Worm (Caenorhabditis elegans) whole organism, late embryonic: ENCODE data around the gene col-107.

ENCODE experiments used
- F13H6.1 ChIP-seq: sonication (generic microtip); optimal IDR thresholded peaks from 2 replicates; lab custom pipeline; 2016; ENCODE audit warnings: missing genetic modification characterization, missing compliant biosample characterization
- T23F11.4 ChIP-seq: fragments of 200-800 bp; sonication (Bioruptor generic); optimal IDR thresholded peaks from 2 replicates; lab custom pipeline; 2018; ENCODE audit warnings: mild to moderate bottlenecking, missing genetic modification characterization, missing compliant biosample characterization
- Y22D7AL.16 ChIP-seq: sonication (generic microtip); optimal IDR thresholded peaks from 2 replicates; lab custom pipeline; 2016; ENCODE audit warnings: missing genetic modification characterization, missing compliant biosample characterization
- ama-1 ChIP-seq: fragments of 150-350 bp; optimal IDR thresholded peaks from 2 replicates; lab custom pipeline; 2014
- ceh-14 ChIP-seq: sonication (generic microtip); optimal IDR thresholded peaks from 2 replicates; lab custom pipeline; 2016; ENCODE audit warnings: missing genotype, missing genetic modification characterization, missing compliant biosample characterization
- ceh-18 ChIP-seq: sonication (generic microtip); optimal IDR thresholded peaks from 2 replicates; lab custom pipeline; 2016; ENCODE audit warnings: missing genetic modification characterization, missing compliant biosample characterization
- ceh-22 ChIP-seq: sonication (generic microtip); optimal IDR thresholded peaks from 2 replicates; lab custom pipeline; 2017; ENCODE audit warnings: missing biosample characterization, missing genetic modification characterization
- ceh-24 ChIP-seq: sonication (generic microtip); optimal IDR thresholded peaks from 2 replicates; lab custom pipeline; 2016; ENCODE audit warnings: mild to moderate bottlenecking, missing genetic modification characterization, missing compliant biosample characterization
- ceh-30 ChIP-seq: fragments of 150-350 bp; optimal IDR thresholded peaks from 2 replicates; lab custom pipeline; 2014; ENCODE audit warnings: missing biosample characterization, missing genetic modification characterization
- ceh-9 ChIP-seq: sonication (generic microtip); optimal IDR thresholded peaks from 2 replicates; lab custom pipeline; 2016; ENCODE audit warnings: mild to moderate bottlenecking, missing genetic modification characterization, inconsistent platforms, missing compliant biosample characterization
- elt-2 ChIP-seq: sonication (generic microtip); optimal IDR thresholded peaks from 2 replicates; lab custom pipeline; 2016; ENCODE audit warnings: missing genetic modification reagents, missing genetic modification characterization, missing compliant biosample characterization
- fkh-10 ChIP-seq: fragments of 150-350 bp; optimal IDR thresholded peaks from 2 replicates; lab custom pipeline; 2014; ENCODE audit warnings: missing biosample characterization, missing genetic modification reagents, missing genetic modification characterization
- hlh-15 ChIP-seq: sonication (generic microtip); optimal IDR thresholded peaks from 2 replicates; lab custom pipeline; 2016; ENCODE audit warnings: missing genetic modification characterization, missing compliant biosample characterization
- hlh-30 ChIP-seq: sonication (generic microtip); optimal IDR thresholded peaks from 2 replicates; lab custom pipeline; 2017; ENCODE audit warnings: antibody characterized with exemption, missing genetic modification characterization, missing compliant biosample characterization; ENCODE audit not compliant: insufficient read depth
- hlh-6 ChIP-seq: sonication (generic microtip); optimal IDR thresholded peaks from 2 replicates; lab custom pipeline; 2016; ENCODE audit warnings: missing genotype, missing genetic modification characterization, missing compliant biosample characterization
- lim-6 ChIP-seq: sonication (generic microtip); optimal IDR thresholded peaks from 2 replicates; lab custom pipeline; 2016; ENCODE audit warnings: missing genetic modification characterization, missing compliant biosample characterization
- madf-2 ChIP-seq: sonication (generic microtip); optimal IDR thresholded peaks from 2 replicates; lab custom pipeline; 2017; ENCODE audit warnings: missing genetic modification characterization, missing compliant biosample characterization
- nhr-11 ChIP-seq: fragments of 150-350 bp; optimal IDR thresholded peaks from 2 replicates; lab custom pipeline; 2014; ENCODE audit warnings: missing biosample characterization, missing genetic modification characterization
- nhr-232 ChIP-seq: sonication (generic microtip); optimal IDR thresholded peaks from 2 replicates; lab custom pipeline; 2016; ENCODE audit warnings: missing genetic modification characterization, missing compliant biosample characterization
- npax-4 ChIP-seq: sonication (generic microtip); optimal IDR thresholded peaks from 2 replicates; lab custom pipeline; 2016; ENCODE audit warnings: missing genetic modification characterization, missing compliant biosample characterization
- pax-1 ChIP-seq: fragments of 150-350 bp; optimal IDR thresholded peaks from 2 replicates; lab custom pipeline; 2014; ENCODE audit warnings: missing biosample characterization, missing genetic modification characterization
- pha-2 ChIP-seq: sonication (generic microtip); optimal IDR thresholded peaks from 2 replicates; lab custom pipeline; 2017; ENCODE audit warnings: mild to moderate bottlenecking, missing genetic modification characterization, missing compliant biosample characterization
- pha-4 ChIP-seq: fragments of 150-350 bp; optimal IDR thresholded peaks from 2 replicates; lab custom pipeline; 2018; ENCODE audit warnings: missing biosample characterization, missing genetic modification reagents, missing genetic modification characterization
- ref-2 ChIP-seq: sonication (generic microtip); optimal IDR thresholded peaks from 2 replicates; lab custom pipeline; 2016; ENCODE audit warnings: missing genetic modification characterization, missing compliant biosample characterization
- rnt-1 ChIP-seq: sonication (generic microtip); optimal IDR thresholded peaks from 2 replicates; lab custom pipeline; 2016; ENCODE audit warnings: missing genetic modification characterization, missing compliant biosample characterization
- sdc-2 ChIP-seq: sonication (generic microtip); optimal IDR thresholded peaks from 2 replicates; lab custom pipeline; 2016; ENCODE audit warnings: missing genotype, missing genetic modification characterization, missing compliant biosample characterization
- sox-2 ChIP-seq: fragments of 200-800 bp; sonication (Bioruptor generic); IDR thresholded peaks from 2 replicates; pipeline ENCODE4 v1.3.6; 2022; ENCODE audit warnings: missing genetic modification reagents, missing genetic modification characterization, missing compliant biosample characterization
- sox-4 ChIP-seq: sonication (generic microtip); optimal IDR thresholded peaks from 2 replicates; lab custom pipeline; 2017; ENCODE audit warnings: mild to moderate bottlenecking, missing genetic modification characterization, inconsistent platforms, missing compliant biosample characterization
- tbx-7 ChIP-seq: sonication (generic microtip); optimal IDR thresholded peaks from 2 replicates; lab custom pipeline; 2016; ENCODE audit warnings: missing genotype, missing genetic modification characterization, missing compliant biosample characterization
- ttx-3 ChIP-seq: sonication (generic microtip); optimal IDR thresholded peaks from 2 replicates; lab custom pipeline; 2016; ENCODE audit warnings: missing genetic modification reagents, missing genetic modification characterization, missing compliant biosample characterization
- unc-3 ChIP-seq, 2 experiments: fragments of 200-800 bp in 1 of 2; sonication (Bioruptor generic) in 1 of 2; sonication (generic microtip) in 1 of 2; conservative IDR thresholded peaks in 1 of 2; optimal IDR thresholded peaks in 1 of 2; 2 replicates each; pipeline versions ENCODE4 v1.3.6 to Lab custom; 2016 to 2022; ENCODE audit warnings: missing compliant biosample characterization in 2 of 2, missing genetic modification characterization in 2 of 2, missing genetic modification reagents in 1 of 2
- unc-42 ChIP-seq: sonication (generic microtip); optimal IDR thresholded peaks from 2 replicates; lab custom pipeline; 2016; ENCODE audit warnings: missing genotype, missing genetic modification characterization, missing compliant biosample characterization
- unc-55 ChIP-seq: sonication (generic microtip); optimal IDR thresholded peaks from 2 replicates; lab custom pipeline; 2017; ENCODE audit warnings: missing biosample characterization, missing genetic modification reagents, missing genetic modification characterization
- unc-86 ChIP-seq: sonication (generic microtip); optimal IDR thresholded peaks from 2 replicates; lab custom pipeline; 2016; ENCODE audit warnings: missing genetic modification characterization, missing compliant biosample characterization
- ztf-16 ChIP-seq: sonication (generic microtip); optimal IDR thresholded peaks from 2 replicates; lab custom pipeline; 2017; ENCODE audit warnings: missing genetic modification characterization, missing compliant biosample characterization

Gene col-107

DNA sequence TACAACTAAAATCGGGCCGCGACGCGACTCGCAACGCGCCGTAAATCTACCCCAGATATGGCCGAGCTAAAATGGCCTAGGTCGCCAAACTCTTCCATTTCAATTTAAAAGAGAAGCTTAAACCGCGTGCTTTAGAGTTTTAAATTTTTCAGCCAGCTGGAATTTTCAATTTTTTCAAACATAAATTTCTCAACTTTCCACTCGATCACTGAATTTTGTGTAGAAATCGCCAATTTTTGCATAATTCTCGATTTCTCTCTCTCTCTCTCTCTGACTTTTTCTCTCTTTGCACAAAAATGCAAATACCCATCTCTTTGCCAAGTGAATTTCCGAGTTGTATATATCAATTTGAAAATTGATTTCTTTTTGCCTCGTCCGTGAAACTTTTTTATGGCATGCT lies 25.1 kb upstream of the col-107 start, which contains the start of gene K03H6.1:
Gene K03H6.1, plus strand, starts transcription at position 301 of the 400 bp plus-strand sequence.
- no peak for TF ChIP-seq pha-2
- no peak for TF ChIP-seq sox-4 (tag; lab: Kevin White, UChicago)
- no peak for TF ChIP-seq unc-3 (GFP tag; conservative IDR thresholded peaks at IDR 0.05; lab: Robert Waterston, UW)
- no peak for TF ChIP-seq unc-3 (tag; optimal IDR thresholded peaks at IDR 0.05; lab: Kevin White, UChicago)
- no peak for TF ChIP-seq ceh-30 (tag; lab: Kevin White, UChicago)
- TF ChIP-seq nhr-11 (tag; lab: Kevin White, UChicago) = no peak
- TF ChIP-seq ceh-9 = no peak
- TF ChIP-seq hlh-6 (tag; lab: Kevin White, UChicago) = no peak
- no peak for TF ChIP-seq fkh-10
- no peak for TF ChIP-seq nhr-232 (tag; lab: Kevin White, UChicago)
- no peak for TF ChIP-seq ttx-3 (tag; lab: Kevin White, UChicago)
- TF ChIP-seq ceh-22 (tag; lab: Kevin White, UChicago) = no peak
- TF ChIP-seq pax-1 (tag; lab: Kevin White, UChicago) = no peak

- no peak for TF ChIP-seq sox-2
- TF ChIP-seq rnt-1 (tag; lab: Kevin White, UChicago) = no peak
- TF ChIP-seq, all 69 proteins: peak for 0
Measured at ce11 chrIV:1536316-1536715, 12.2 kb upstream of the col-107 start, which contains the start of gene K03H6.5. Gene K03H6.5, minus strand, starts transcription at chrIV:1536416.

DNA sequence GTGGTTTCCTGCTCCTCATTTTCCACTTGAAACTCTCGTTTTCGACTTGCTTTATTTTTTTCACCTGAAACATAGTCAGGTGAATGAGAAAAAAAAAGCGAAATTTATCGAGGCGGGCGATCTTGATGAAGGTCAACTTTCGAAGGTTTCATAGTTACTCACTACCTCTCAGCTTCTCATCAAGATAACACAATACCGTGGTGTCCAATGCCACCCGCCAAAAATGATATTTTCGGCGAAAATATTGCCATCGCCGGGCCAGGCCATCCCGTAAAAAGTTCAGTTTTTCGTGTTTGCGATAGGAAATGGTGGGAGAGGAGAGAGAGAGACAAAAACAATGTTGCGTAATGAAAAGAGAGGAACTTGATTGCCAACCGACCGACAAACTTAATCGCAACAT lies 1.4 kb upstream of the col-107 start:
- no peak for TF ChIP-seq pax-1 (tag; lab: Kevin White, UChicago)
- no peak for TF ChIP-seq pha-4
- TF ChIP-seq madf-2 (tag; lab: Kevin White, UChicago) = no peak
- no peak for TF ChIP-seq nhr-11 (tag; lab: Kevin White, UChicago)
- no peak for TF ChIP-seq elt-2 (tag; lab: Kevin White, UChicago)
- no peak for TF ChIP-seq sdc-2
- no peak for TF ChIP-seq hlh-6 (tag; lab: Kevin White, UChicago)
- no peak for TF ChIP-seq Y22D7AL.16 (tag; lab: Kevin White, UChicago)
- no peak for TF ChIP-seq unc-55
- TF ChIP-seq unc-86 (tag; lab: Kevin White, UChicago) = no peak
- TF ChIP-seq T23F11.4 (GFP tag; lab: Kevin White, UChicago) = no peak
- TF ChIP-seq npax-4 (tag; lab: Kevin White, UChicago) = no peak
- TF ChIP-seq hlh-30 = no peak
- TF ChIP-seq ceh-9 = no peak
- no peak for TF ChIP-seq F13H6.1 (tag; lab: Kevin White, UChicago)
- TF ChIP-seq ceh-24 (tag; lab: Kevin White, UChicago) = no peak

DNA sequence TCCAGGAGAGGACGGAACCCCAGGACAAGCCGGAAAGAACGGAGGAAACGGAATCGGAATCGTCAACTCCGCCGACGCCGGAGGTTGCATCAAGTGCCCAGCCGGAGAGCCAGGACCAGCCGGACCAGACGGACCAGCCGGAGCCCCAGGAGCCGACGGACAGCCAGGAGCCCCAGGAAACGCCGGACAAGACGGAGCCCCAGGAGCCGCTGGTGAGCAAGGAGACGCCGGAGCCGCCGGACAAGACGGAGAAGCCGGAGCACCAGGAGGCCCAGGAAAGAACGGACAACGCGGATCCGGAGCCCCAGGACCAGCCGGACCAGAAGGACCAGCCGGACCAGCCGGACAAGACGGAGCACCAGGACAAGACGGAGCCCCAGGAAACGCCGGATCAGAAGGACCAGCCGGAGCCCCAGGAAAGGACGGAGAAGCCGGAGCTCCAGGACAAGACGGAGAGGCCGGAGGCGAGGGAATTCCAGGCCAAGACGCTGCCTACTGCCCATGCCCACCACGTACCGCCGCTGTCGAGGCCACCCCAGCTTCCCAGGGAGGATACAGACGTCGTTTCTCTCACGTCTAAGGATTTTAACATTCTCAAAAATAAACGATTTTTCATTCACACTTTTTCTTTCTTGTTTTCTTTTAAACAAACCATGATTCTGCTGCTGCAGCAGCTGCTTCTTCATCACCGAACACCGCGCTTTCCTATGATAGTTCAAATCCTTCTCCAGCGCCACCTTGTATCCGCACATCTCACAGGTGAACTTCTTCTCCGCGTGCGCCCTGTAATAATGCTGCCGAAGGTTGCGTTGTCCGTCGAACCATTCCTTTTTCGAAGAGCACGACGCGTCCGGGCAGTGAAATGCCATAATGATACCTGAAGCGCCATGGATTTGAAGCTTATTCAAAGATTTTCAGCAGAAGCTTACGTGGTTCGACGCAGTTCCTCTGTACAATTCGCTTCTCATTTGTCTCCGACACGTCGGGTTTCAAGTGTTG lies 873 bp downstream of the col-107 start:
- peak; percentile 31 for TF ChIP-seq ztf-16 (tag; lab: Kevin White, UChicago)
- peak; percentile 9 for TF ChIP-seq T23F11.4 (GFP tag; lab: Kevin White, UChicago)
- TF ChIP-seq sdc-2 = no peak
- TF ChIP-seq ceh-14 (tag; lab: Kevin White, UChicago) = peak; percentile 9
- no peak for TF ChIP-seq ama-1 (lab: Kevin White, UChicago)
- TF ChIP-seq, all 69 proteins: peak for 3

- TF ChIP-seq hlh-15 (tag; lab: Kevin White, UChicago) (no peak), ref-2 (tag; lab: Kevin White, UChicago) (no peak), pha-4 (no peak), ceh-14 (tag; lab: Kevin White, UChicago) (no peak), tbx-7 (tag; lab: Kevin White, UChicago) (no peak), lim-6 (tag; lab: Kevin White, UChicago) (no peak), unc-42 (tag; lab: Kevin White, UChicago) (no peak), ceh-18 (tag; lab: Kevin White, UChicago) (no peak), rnt-1 (tag; lab: Kevin White, UChicago) (no peak)
- TF ChIP-seq, all 69 proteins: peak for 0
Measured at ce11 chrIV:1550131-1550530, 1.6 kb downstream of the col-107 start, which contains the start of gene C34H4.5. Gene C34H4.5, minus strand, starts transcription at chrIV:1550231.
